Worm (Caenorhabditis elegans) whole organism, L4/young adult: ENCODE results near the gene R05D3.3.

Experiments
- W03F9.2 ChIP-seq: fragments of 150-350 bp; optimal IDR thresholded peaks from 2 replicates; lab custom pipeline; 2014; ENCODE audit warnings: missing biosample characterization, missing genetic modification characterization
- dao-5 ChIP-seq: sonication (generic microtip); optimal IDR thresholded peaks from 2 replicates; lab custom pipeline; 2016; ENCODE audit warnings: missing genotype, missing genetic modification characterization, moderate library complexity, missing compliant biosample characterization
- him-1 ChIP-seq: sonication (generic microtip); optimal IDR thresholded peaks from 2 replicates; lab custom pipeline; 2016; ENCODE audit warnings: missing genotype, missing genetic modification reagents, missing genetic modification characterization, missing compliant biosample characterization

Gene R05D3.3

DNA sequence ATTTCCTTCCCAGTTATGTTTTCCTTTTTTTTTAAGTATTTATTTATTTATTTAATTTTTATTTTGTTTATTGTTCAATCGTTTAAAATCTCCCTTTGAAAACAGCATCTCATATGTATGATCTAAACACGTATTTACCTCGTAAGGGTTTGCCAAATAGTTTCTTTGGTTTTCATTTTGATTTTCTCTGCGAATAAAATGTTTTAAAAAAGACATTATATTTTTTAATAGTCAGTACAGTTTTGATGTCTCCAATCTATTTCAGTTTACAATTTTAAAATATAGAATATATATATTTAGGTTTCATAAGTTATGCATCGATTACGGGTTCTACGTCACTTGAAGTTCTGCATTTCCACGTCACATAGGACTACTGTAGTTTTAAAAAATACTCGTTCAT, 16.8 kb downstream of the R05D3.3 start, which contains the start of gene R05D3.12:
Gene R05D3.12 (plus strand): TSS at position 301 of the 400 bp plus-strand sequence.
- TF ChIP-seq him-1 (tag; lab: Kevin White, UChicago) (no peak), dao-5 (tag; lab: Kevin White, UChicago) (no peak), W03F9.2 (tag; lab: Kevin White, UChicago) (no peak)

DNA sequence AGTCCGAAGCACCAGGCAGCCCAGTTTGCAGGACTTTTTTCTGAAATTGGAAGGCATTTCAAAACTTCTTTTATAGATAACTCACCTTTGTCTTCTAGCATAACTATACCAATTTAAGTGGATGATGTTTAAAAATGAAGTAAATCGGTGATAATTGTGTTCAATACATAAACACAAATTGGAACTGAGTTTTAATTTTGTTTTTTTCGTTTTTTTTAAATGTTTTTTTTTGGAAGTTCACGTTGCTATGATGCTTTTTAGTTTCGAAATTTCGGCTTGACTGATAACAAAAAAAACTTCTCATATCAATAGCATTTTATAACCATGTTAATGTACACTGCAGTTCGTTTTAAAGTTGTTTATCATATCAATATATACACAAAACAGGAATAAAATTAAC, 25.7 kb downstream of the R05D3.3 start, which contains the start of gene ZK353.4:
Gene ZK353.4 (minus strand): TSS at position 101 of the 400 bp plus-strand sequence.
- no peak for TF ChIP-seq dao-5 (tag; lab: Kevin White, UChicago)
- peak; percentile 40 for TF ChIP-seq him-1 (tag; lab: Kevin White, UChicago)

DNA sequence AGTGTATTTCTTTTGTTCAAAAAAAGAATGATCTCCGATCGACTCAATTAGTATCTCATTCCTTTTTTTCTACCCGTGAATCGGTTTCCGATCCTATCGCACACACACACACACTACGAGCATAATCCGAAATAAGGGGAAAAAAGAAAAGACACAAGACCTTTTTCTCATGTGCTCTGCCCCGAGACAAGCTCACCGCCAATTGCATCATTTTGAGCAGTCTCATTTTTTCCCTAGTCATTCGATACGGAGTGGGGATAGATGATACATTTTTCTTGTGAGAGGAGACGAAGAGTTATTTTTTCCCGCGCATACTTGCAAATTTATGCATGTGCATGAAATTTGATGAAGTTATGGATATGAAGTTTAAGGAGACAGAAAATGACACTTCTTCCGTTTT, 28.5 kb downstream of the R05D3.3 start:
- TF ChIP-seq W03F9.2 (tag; lab: Kevin White, UChicago) (no peak), him-1 (tag; lab: Kevin White, UChicago) (peak; percentile 54), dao-5 (tag; lab: Kevin White, UChicago) (no peak)

DNA sequence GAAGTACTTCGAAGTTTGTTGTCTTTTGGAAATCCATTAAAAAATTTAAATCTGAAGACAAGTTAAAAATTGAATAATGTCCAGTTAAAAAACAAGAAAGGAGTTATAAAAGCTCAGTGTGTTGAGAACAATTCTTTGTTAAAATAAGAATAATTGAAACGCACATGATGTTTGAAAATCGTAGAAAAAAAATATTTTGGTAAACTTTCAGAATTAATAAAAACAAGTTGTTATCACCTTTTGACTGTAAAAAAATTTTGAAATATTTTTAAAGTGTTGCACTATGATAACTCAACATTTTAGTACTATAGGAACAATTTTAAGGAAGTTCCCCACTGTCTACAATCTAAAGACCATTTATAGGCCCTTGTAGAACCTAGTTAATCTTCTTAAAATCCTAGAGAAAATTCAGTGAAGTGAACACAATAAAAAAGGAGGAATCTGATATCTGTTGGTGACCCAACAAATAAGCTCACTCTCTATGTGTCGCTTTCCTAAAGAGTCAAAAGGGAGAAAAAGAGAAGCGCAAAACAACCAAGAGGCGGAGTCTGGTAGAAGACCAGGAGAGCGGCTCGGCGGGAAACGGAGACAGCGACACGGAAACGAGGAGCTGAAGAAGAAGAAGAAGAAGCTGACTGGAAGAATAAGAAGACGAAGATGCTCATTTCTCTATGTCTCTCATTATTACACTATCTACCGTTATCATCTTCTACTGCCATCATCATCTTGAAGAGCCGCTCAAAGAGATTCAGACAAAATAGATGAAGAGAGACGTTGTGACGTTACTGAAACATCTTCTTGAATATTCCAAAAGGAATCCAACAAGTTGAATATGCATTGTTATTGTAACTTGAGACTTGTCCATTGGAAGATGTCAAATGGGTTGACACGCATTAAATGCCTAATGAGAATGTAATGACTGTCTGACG, 30.8 kb downstream of the R05D3.3 start, which contains the start of gene ZK353.10:
Gene ZK353.10 (minus strand): TSS at position 51 of the 929 bp plus-strand sequence.
- TF ChIP-seq W03F9.2 (tag; lab: Kevin White, UChicago) (no peak), dao-5 (tag; lab: Kevin White, UChicago) (no peak), him-1 (tag; lab: Kevin White, UChicago) (peak; percentile 41)

DNA sequence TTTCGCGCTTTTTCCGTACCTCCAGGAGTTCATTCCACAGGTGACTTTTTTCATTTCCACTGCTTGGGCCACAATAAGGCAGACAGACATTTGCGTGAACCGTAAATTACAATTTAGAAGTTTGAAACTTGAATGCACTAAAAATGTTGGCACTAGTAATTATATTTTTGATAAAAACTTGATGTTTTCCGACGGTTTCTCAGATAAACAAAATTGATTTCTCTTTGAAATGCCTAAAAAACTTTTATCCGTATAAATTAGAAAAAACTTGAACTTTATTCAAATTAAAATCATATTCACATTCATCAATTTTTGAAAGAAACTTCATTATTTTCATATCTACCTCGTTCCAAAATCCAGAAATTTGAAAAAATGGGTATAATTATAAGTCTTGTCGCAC, 31.9 kb downstream of the R05D3.3 start, which contains the start of gene ZK353.3:
Gene ZK353.3 (plus strand): TSS at position 301 of the 400 bp plus-strand sequence.
- TF ChIP-seq him-1 (tag; lab: Kevin White, UChicago) = no peak
- TF ChIP-seq dao-5 (tag; lab: Kevin White, UChicago) = no peak
- TF ChIP-seq W03F9.2 (tag; lab: Kevin White, UChicago) = no peak

DNA sequence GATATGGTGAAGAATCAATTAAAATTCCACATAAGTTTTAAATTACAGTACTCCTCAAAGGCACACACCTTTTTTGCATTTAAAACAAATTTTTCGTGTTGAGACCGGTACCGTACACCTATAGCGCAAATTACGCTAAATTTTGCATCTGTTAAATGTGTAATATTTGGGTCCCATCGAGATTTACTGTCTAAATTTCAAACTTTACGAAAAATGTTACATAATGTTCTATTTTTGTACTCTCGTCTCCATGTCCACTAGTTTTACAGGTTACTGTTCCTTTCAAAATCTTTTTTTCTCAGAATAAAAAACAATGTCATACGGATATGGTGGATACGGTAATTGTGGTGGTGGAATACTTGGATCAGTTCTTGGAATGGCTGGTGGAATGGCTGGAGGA, 34.6 kb downstream of the R05D3.3 start, which contains the start of gene ZK353.2:
Gene ZK353.2 (plus strand): TSS at position 301 of the 400 bp plus-strand sequence.
- TF ChIP-seq him-1 (tag; lab: Kevin White, UChicago) (no peak), W03F9.2 (tag; lab: Kevin White, UChicago) (no peak), dao-5 (tag; lab: Kevin White, UChicago) (no peak)

DNA sequence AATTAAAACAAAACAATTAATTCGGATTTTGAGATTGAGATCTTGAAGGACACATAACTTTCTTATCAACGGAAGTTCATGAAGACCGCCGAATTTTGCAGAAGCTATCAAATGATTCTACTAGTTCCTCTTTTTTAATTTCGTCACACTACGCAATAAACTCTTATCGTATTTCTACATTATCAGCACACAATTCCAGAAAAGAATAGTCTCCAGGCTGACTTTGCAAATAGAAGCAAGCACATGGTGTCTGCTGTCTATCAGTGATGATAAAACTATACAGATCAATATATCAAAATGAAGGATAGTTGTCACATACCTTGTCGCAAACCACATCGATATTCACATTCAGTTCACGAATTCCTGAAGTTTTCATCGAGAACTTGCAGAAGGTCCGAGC, 36.7 kb downstream of the R05D3.3 start:
- no peak for TF ChIP-seq him-1 (tag; lab: Kevin White, UChicago)
- TF ChIP-seq dao-5 (tag; lab: Kevin White, UChicago) = no peak
- no peak for TF ChIP-seq W03F9.2 (tag; lab: Kevin White, UChicago)

DNA sequence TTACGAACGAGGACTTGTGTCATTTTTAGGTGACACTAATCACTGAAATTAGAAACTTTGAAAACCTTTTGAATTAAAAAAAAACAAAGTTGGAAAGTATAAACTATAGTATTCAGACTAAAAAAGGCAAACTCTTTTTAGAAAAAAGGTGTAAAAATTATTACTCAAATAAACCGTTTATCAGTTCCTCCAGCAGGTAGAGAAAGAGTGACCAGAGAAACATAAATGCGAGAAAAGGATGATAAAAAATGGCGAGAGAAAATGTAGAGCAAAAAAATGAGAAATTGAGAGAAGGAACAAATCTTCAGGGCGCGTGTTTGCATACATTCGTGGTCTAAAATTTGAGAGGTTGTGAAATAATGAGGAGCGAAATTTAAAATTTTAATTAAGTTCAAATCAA, 38.1 kb downstream of the R05D3.3 start, which contains the start of gene lap-1:
Gene lap-1 (minus strand): TSS at position 42 of the 400 bp plus-strand sequence.
- no peak for TF ChIP-seq W03F9.2 (tag; lab: Kevin White, UChicago)
- TF ChIP-seq him-1 (tag; lab: Kevin White, UChicago) = no peak
- no peak for TF ChIP-seq dao-5 (tag; lab: Kevin White, UChicago)

DNA sequence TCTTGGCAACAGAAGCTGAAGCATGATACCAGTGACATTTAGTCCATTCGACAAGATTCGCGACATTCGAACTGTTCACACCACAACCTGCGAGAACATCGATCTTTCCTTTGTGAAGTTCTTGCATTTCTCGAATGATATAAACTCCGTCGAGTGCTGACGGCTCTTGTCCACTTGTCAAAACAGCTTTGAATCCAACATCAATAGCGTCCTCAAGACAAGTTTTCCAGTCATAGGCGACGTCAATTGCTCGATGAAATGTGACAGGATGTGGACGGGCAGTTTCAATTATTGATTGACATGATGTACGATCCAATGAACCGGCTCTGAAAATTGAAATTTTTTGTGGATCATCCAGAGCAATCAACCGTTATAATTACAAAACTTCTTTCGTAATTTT, 38.8 kb downstream of the R05D3.3 start:
- TF ChIP-seq him-1 (tag; lab: Kevin White, UChicago) = no peak
- TF ChIP-seq W03F9.2 (tag; lab: Kevin White, UChicago) = no peak
- no peak for TF ChIP-seq dao-5 (tag; lab: Kevin White, UChicago)

DNA sequence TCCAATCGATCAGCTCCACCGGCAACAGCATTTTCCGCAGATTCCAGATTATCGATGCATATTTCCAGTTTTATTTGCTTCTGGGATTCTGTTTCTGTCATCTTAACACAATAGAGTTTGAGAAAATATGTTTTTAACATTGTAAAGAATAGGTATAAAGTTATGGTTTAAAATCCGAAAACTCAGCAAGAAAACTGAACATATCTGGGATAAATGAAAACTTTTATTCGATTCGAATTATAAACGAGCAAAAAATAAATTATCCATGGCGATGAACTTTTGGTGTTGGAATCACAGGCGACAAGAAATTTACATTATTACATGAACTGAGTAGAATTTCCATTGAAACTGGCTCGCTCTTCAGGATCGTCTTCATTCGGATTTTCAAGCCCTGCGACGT, 39.7 kb downstream of the R05D3.3 start, which contains the start of gene cutc-1:
Gene cutc-1 (minus strand): TSS at position 101 of the 400 bp plus-strand sequence.
- TF ChIP-seq him-1 (tag; lab: Kevin White, UChicago) (no peak), W03F9.2 (tag; lab: Kevin White, UChicago) (no peak), dao-5 (tag; lab: Kevin White, UChicago) (no peak)

DNA sequence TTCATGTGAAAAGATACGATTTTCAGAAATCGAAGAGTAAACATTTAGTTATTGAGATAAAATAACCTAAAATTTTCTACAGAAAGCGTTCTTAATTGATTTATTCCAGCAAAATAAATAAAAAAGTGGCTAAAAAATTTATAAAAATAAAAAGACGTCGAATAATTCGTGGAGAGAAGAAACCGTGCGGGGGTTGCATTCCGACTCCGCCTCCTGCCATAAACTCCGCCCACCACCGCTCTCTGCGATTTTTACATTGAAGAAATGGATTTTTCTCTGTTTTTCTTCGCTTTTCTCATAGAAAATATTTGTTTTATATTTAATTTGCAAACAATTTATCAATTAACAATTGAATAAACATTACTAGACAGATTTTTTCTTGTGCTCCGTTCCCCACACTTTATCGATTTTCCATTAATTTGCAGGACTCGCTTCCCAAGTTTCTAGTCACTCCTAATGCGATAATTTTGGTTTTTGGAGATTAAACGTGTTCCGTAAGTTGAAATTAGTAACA, 41.7 kb downstream of the R05D3.3 start, which contains the start of the genes ubxn-4 and cyy-1:
Gene ubxn-4 (minus strand): TSS at position 114 of the 514 bp plus-strand sequence.
Gene cyy-1 (plus strand): TSS at position 426 of the 514 bp plus-strand sequence.
- TF ChIP-seq W03F9.2 (tag; lab: Kevin White, UChicago) (peak; percentile 15), him-1 (tag; lab: Kevin White, UChicago) (no peak), dao-5 (tag; lab: Kevin White, UChicago) (no peak)

DNA sequence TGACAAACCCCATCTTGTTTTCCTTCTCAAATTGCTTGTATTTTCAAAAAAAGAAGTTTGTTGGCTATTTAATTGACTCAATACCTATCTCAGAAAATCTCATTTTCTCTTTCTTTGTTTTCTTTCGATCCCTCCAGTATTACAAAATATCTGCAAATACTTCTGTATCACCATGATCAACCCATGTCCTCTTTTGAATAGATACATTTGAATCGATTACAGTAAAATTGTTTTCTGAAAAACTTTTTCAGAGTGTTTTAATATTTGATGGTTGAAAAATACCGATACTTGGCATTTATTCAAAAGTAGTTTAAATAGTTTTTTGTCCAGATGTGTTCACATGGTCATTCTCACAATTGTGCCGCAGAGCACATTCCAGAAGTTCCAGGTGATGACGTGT, 45.4 kb downstream of the R05D3.3 start, which contains the start of gene ZK353.9:
Gene ZK353.9 (plus strand): TSS at position 331 of the 400 bp plus-strand sequence.
- TF ChIP-seq dao-5 (tag; lab: Kevin White, UChicago) (no peak), W03F9.2 (tag; lab: Kevin White, UChicago) (no peak), him-1 (tag; lab: Kevin White, UChicago) (no peak)

DNA sequence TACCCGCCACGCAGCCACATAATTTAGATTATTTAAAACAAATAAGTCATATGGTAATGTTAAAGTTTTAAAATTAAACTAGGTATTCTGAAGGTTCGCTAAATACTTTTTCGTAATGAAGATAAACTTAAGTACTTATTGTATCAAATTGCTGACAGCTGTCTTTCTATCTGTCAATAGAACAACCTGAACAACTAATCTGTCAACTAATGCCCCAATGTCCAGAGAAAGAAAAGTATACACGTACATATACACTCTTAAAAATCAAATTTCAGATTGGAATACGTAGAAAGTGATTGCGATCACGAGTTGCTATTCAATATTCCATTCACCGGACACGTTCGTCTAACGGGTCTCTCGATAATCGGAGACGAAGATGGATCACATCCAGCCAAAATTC, 46.9 kb downstream of the R05D3.3 start:
- no peak for TF ChIP-seq him-1 (tag; lab: Kevin White, UChicago)
- TF ChIP-seq dao-5 (tag; lab: Kevin White, UChicago) = no peak
- no peak for TF ChIP-seq W03F9.2 (tag; lab: Kevin White, UChicago)
